Fruit fly (Drosophila melanogaster) whole organism, embryonic: Measurements from ENCODE around the gene SCCRO.
A peak's percentile ranks its signal among the peaks of the same experiment; 100 is the strongest.

Source experiments
- C15 ChIP-seq: fragments of 200-800 bp; sonication (Bioruptor generic); IDR thresholded peaks from 3 replicates; pipeline ENCODE4 v1.3.6; 2022; ENCODE audit warnings: missing biosample characterization, missing genetic modification characterization
- CG10209 ChIP-seq: fragments of 200-800 bp; sonication (Bioruptor generic); optimal IDR thresholded peaks from 3 replicates; lab custom pipeline; 2017; ENCODE audit warnings: missing biosample characterization, mild to moderate bottlenecking, missing genetic modification characterization, missing genetic modification reagents
- CG10543 ChIP-seq: fragments of 200-800 bp; sonication (Bioruptor generic); optimal IDR thresholded peaks from 3 replicates; lab custom pipeline; 2017; ENCODE audit warnings: missing biosample characterization, mild to moderate bottlenecking, missing genetic modification characterization, moderate library complexity
- CG11456 ChIP-seq: fragments of 200-800 bp; sonication (Bioruptor generic); IDR thresholded peaks from 3 replicates; pipeline ENCODE4 v1.3.6; 2022; ENCODE audit warnings: missing biosample characterization, missing genetic modification characterization
- CG12659 ChIP-seq: fragments of 200-800 bp; sonication (Bioruptor generic); optimal IDR thresholded peaks from 3 replicates; lab custom pipeline; 2017; ENCODE audit warnings: mild to moderate bottlenecking, missing biosample characterization, missing genetic modification reagents, missing genetic modification characterization
- CG12769 ChIP-seq: fragments of 200-800 bp; sonication (Bioruptor generic); optimal IDR thresholded peaks from 2 replicates; lab custom pipeline; 2019; ENCODE audit warnings: missing biosample characterization, mild to moderate bottlenecking, missing genetic modification characterization, moderate library complexity
- CG13424 ChIP-seq: fragments of 200-800 bp; sonication (Bioruptor generic); optimal IDR thresholded peaks from 2 replicates; lab custom pipeline; 2019; ENCODE audit warnings: missing biosample characterization, mild to moderate bottlenecking, missing genetic modification characterization, moderate library complexity
- CG1529 ChIP-seq: fragments of 200-800 bp; sonication (Bioruptor generic); optimal IDR thresholded peaks from 3 replicates; lab custom pipeline; 2018; ENCODE audit warnings: missing biosample characterization, missing genetic modification characterization
- CG15514 ChIP-seq: fragments of 200-800 bp; sonication (Bioruptor generic); optimal IDR thresholded peaks from 3 replicates; lab custom pipeline; 2017; ENCODE audit warnings: missing biosample characterization, missing genetic modification characterization, mild to moderate bottlenecking, moderate library complexity, missing genetic modification reagents
- CG17328 ChIP-seq: fragments of 200-800 bp; sonication (Bioruptor generic); IDR thresholded peaks from 2 replicates; pipeline ENCODE4 v1.3.6; 2022; ENCODE audit warnings: missing biosample characterization, missing genetic modification characterization
- CG2116 ChIP-seq: fragments of 200-800 bp; sonication (Bioruptor generic); optimal IDR thresholded peaks from 3 replicates; lab custom pipeline; 2018; ENCODE audit warnings: missing biosample characterization, mild to moderate bottlenecking, missing genetic modification characterization
- CG32772 ChIP-seq: fragments of 200-800 bp; sonication (Bioruptor generic); IDR thresholded peaks from 2 replicates; pipeline ENCODE4 v1.3.6; 2022; ENCODE audit warnings: missing biosample characterization, missing genetic modification characterization
- CG34224 ChIP-seq: fragments of 200-800 bp; sonication (Bioruptor generic); IDR thresholded peaks from 3 replicates; pipeline ENCODE4 v1.3.6; 2022; ENCODE audit warnings: missing biosample characterization, missing genetic modification characterization; ENCODE audit not compliant: partially characterized antibody
- CG4360 ChIP-seq: fragments of 200-800 bp; sonication (Bioruptor generic); IDR thresholded peaks from 2 replicates; pipeline ENCODE4 v1.3.6; 2022; ENCODE audit warnings: missing biosample characterization, missing genetic modification characterization
- CG6654 ChIP-seq: fragments of 200-800 bp; sonication (Bioruptor generic); optimal IDR thresholded peaks from 2 replicates; lab custom pipeline; 2017; ENCODE audit warnings: missing biosample characterization, mild to moderate bottlenecking, missing genetic modification characterization
- CG6689 ChIP-seq: fragments of 200-800 bp; sonication (Bioruptor generic); IDR thresholded peaks from 2 replicates; pipeline ENCODE4 v1.3.6; 2022; ENCODE audit warnings: missing biosample characterization, missing genetic modification characterization
- CG7963 ChIP-seq: fragments of 200-800 bp; sonication (Bioruptor generic); IDR thresholded peaks from 3 replicates; pipeline ENCODE4 v1.3.6; 2022; ENCODE audit warnings: missing biosample characterization, missing genetic modification characterization; ENCODE audit not compliant: partially characterized antibody
- Dbx ChIP-seq: fragments of 200-800 bp; sonication (Bioruptor generic); IDR thresholded peaks from 3 replicates; pipeline ENCODE4 v1.3.6; 2022; ENCODE audit warnings: missing biosample characterization, missing genetic modification characterization
- Doc3 ChIP-seq: fragments of 200-800 bp; sonication (Bioruptor generic); IDR thresholded peaks from 3 replicates; pipeline ENCODE4 v1.3.6; 2022; ENCODE audit warnings: missing biosample characterization, missing genetic modification characterization; ENCODE audit not compliant: partially characterized antibody
- Dref ChIP-seq: fragments of 200-800 bp; sonication (Bioruptor generic); IDR thresholded peaks from 2 replicates; pipeline ENCODE4 v1.3.6; 2022; ENCODE audit warnings: missing biosample characterization, missing genetic modification characterization
- E2f2 ChIP-seq: fragments of 200-800 bp; sonication (Bioruptor generic); IDR thresholded peaks from 2 replicates; pipeline ENCODE4 v1.3.6; 2022; ENCODE audit warnings: missing biosample characterization, missing genetic modification characterization
- Gsc ChIP-seq: fragments of 200-800 bp; sonication (Bioruptor generic); IDR thresholded peaks from 2 replicates; pipeline ENCODE4 v1.3.6; 2022; ENCODE audit warnings: missing biosample characterization, missing genetic modification characterization
- H2.0 ChIP-seq: fragments of 200-800 bp; sonication (Bioruptor generic); IDR thresholded peaks from 2 replicates; pipeline ENCODE4 v1.3.6; 2022; ENCODE audit warnings: missing biosample characterization, missing genetic modification characterization
- Kr ChIP-seq: fragments of 200-800 bp; sonication (Bioruptor generic); optimal IDR thresholded peaks from 2 replicates; lab custom pipeline; 2017; ENCODE audit warnings: missing biosample characterization, mild to moderate bottlenecking, missing genetic modification characterization
- MBD-R2 ChIP-seq: fragments of 200-800 bp; sonication (Bioruptor generic); IDR thresholded peaks from 2 replicates; pipeline ENCODE4 v1.3.6; 2022; ENCODE audit warnings: missing biosample characterization, missing genetic modification characterization
- MESR4 ChIP-seq: fragments of 200-800 bp; sonication (Bioruptor generic); optimal IDR thresholded peaks from 2 replicates; lab custom pipeline; 2018; ENCODE audit warnings: missing biosample characterization, mild to moderate bottlenecking, missing genetic modification characterization, moderate library complexity
- Rx ChIP-seq: fragments of 200-800 bp; sonication (Bioruptor generic); IDR thresholded peaks from 2 replicates; pipeline ENCODE4 v1.3.6; 2022; ENCODE audit warnings: missing biosample characterization, missing genetic modification characterization
- Sox100B ChIP-seq: fragments of 200-800 bp; sonication (Bioruptor generic); optimal IDR thresholded peaks from 3 replicates; lab custom pipeline; 2018; ENCODE audit warnings: missing biosample characterization, mild to moderate bottlenecking, missing genetic modification characterization
- Sry-δ ChIP-seq: fragments of 200-800 bp; sonication (Bioruptor generic); optimal IDR thresholded peaks from 2 replicates; lab custom pipeline; 2016; ENCODE audit warnings: missing biosample characterization, missing genetic modification characterization
- Taf1 ChIP-seq: fragments of 200-800 bp; sonication (Bioruptor generic); IDR thresholded peaks from 2 replicates; pipeline ENCODE4 v1.3.6; 2022; ENCODE audit warnings: missing biosample characterization, missing genetic modification characterization
- amos ChIP-seq: fragments of 200-800 bp; sonication (Bioruptor generic); IDR thresholded peaks from 2 replicates; pipeline ENCODE4 v1.3.6; 2022; ENCODE audit warnings: missing biosample characterization, missing genetic modification characterization; ENCODE audit not compliant: partially characterized antibody
- br ChIP-seq: fragments of >200 bp; optimal IDR thresholded peaks from 2 replicates; lab custom pipeline; 2017
- bsh ChIP-seq, 2 experiments: fragments of 200-800 bp; sonication (Bioruptor generic); optimal IDR thresholded peaks; 2 replicates each; lab custom pipeline; 2017 to 2018; ENCODE audit warnings: mild to moderate bottlenecking in 2 of 2, missing biosample characterization in 2 of 2, missing genetic modification characterization in 2 of 2, moderate library complexity in 1 of 2
- cad ChIP-seq: fragments of >200 bp; optimal IDR thresholded peaks from 2 replicates; lab custom pipeline; 2017; ENCODE audit warnings: missing biosample characterization, missing genetic modification characterization
- caup ChIP-seq: fragments of 200-800 bp; sonication (Bioruptor generic); optimal IDR thresholded peaks from 3 replicates; lab custom pipeline; 2017; ENCODE audit warnings: missing biosample characterization, mild to moderate bottlenecking, missing genetic modification characterization, moderate library complexity; ENCODE audit not compliant: severe bottlenecking
- cg ChIP-seq: fragments of 200-800 bp; sonication (Bioruptor generic); optimal IDR thresholded peaks from 3 replicates; lab custom pipeline; 2019; ENCODE audit warnings: missing biosample characterization, mild to moderate bottlenecking, missing genetic modification characterization, moderate library complexity
- ci ChIP-seq: fragments of 200-800 bp; sonication (Bioruptor generic); IDR thresholded peaks from 3 replicates; pipeline ENCODE4 v1.3.6; 2022; ENCODE audit warnings: missing biosample characterization, missing genetic modification characterization
- crc ChIP-seq: fragments of 200-800 bp; sonication (Bioruptor generic); optimal IDR thresholded peaks from 2 replicates; lab custom pipeline; 2016; ENCODE audit warnings: missing biosample characterization, missing genetic modification characterization
- crp ChIP-seq, 2 experiments: fragments of 200-800 bp; sonication (Bioruptor generic); optimal IDR thresholded peaks; 2 replicates in 1 of 2; 3 replicates in 1 of 2; lab custom pipeline; 2017; ENCODE audit warnings: missing biosample characterization in 2 of 2, missing genetic modification characterization in 2 of 2, mild to moderate bottlenecking in 1 of 2, moderate library complexity in 1 of 2
- disco-r ChIP-seq: fragments of 200-800 bp; sonication (Bioruptor generic); optimal IDR thresholded peaks from 2 replicates; lab custom pipeline; 2016; ENCODE audit warnings: missing biosample characterization, missing genetic modification characterization
- gfzf ChIP-seq: fragments of 200-800 bp; sonication (Bioruptor generic); optimal IDR thresholded peaks from 2 replicates; lab custom pipeline; 2016; ENCODE audit warnings: missing biosample characterization, mild to moderate bottlenecking, missing genetic modification characterization, moderate library complexity
- gt ChIP-seq: fragments of 200-800 bp; sonication (Bioruptor generic); IDR thresholded peaks from 2 replicates; pipeline ENCODE4 v1.3.6; 2022; ENCODE audit warnings: missing biosample characterization, missing genetic modification characterization
- mld ChIP-seq: fragments of 200-800 bp; sonication (Bioruptor generic); IDR thresholded peaks from 3 replicates; pipeline ENCODE4 v1.3.6; 2022; ENCODE audit warnings: missing biosample characterization, missing genetic modification characterization; ENCODE audit not compliant: partially characterized antibody
- nmo ChIP-seq: fragments of 200-800 bp; sonication (Bioruptor generic); optimal IDR thresholded peaks from 2 replicates; lab custom pipeline; 2018; ENCODE audit warnings: missing biosample characterization, mild to moderate bottlenecking, missing genetic modification characterization, moderate library complexity
- odd ChIP-seq: fragments of 200-800 bp; sonication (Bioruptor generic); optimal IDR thresholded peaks from 2 replicates; lab custom pipeline; 2017; ENCODE audit warnings: missing biosample characterization, mild to moderate bottlenecking, missing genetic modification characterization
- sna ChIP-seq: fragments of 200-800 bp; sonication (Bioruptor generic); IDR thresholded peaks from 2 replicates; pipeline ENCODE4 v1.3.6; 2022; ENCODE audit warnings: missing biosample characterization, missing genetic modification characterization; ENCODE audit not compliant: partially characterized antibody
- sug ChIP-seq: fragments of 200-800 bp; optimal IDR thresholded peaks from 2 replicates; lab custom pipeline; 2019; ENCODE audit warnings: missing biosample characterization, mild to moderate bottlenecking, missing genetic modification characterization, moderate library complexity
- trem ChIP-seq: fragments of 200-800 bp; optimal IDR thresholded peaks from 3 replicates; lab custom pipeline; 2019; ENCODE audit warnings: missing biosample characterization, mild to moderate bottlenecking, missing genetic modification characterization, moderate library complexity

The SCCRO gene

DNA sequence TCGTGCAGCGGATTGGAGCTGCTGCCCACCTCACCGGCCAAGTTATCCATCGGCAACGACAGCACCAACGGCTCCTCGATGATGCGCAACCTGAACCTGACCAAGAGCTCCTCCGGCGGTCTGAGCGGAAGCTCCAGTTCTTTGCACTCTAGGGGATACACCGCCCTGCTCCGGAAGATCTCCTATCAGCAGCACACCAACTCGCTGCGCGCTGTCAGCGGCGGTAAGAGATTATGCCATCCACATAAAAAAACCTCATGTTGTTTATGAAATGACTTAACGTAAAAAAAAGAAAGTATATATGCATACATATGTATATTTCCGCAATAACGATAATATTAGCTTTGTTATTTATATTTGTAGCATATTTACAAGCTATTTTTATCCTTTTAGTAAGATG lies 5.5 kb downstream of the SCCRO start:
- TF ChIP-seq Gsc, result no peak
- 0 out of 3 replicates have a peak, but pooled peaks have one; percentile 18 for TF ChIP-seq CG11456 (GFP tag; lab: Robert Waterston, UW)
- TF ChIP-seq Dbx (GFP tag; lab: Robert Waterston, UW), result 0 out of 3 replicates have a peak, but pooled peaks have one; percentile 0

DNA sequence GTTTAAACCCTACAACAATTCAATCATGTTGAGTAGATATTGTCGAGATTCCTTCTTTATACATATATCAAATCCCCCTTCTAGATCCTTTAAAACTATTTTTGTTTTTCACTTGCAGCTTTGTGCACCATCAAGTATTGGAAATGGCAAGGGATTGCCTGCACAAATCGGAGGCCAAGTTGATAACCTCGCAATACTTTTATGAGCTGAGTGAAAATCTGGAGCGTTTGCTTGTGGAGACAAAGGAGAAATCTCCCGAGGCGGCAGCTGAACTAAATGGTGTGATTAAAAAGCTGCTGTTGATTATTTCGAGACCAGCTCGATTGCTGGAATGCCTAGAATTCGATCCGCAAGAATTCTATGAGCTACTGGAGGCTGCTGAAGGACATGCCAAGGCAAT lies 7.3 kb downstream of the SCCRO start:
- no peak for TF ChIP-seq sug (tag; lab: Kevin White, UChicago)
- no peak for TF ChIP-seq CG17328 (GFP tag; lab: Robert Waterston, UW)
- TF ChIP-seq crc, result no peak
- TF ChIP-seq C15 (GFP tag; lab: Robert Waterston, UW), result no peak
- TF ChIP-seq Taf1 (GFP tag; lab: Robert Waterston, UW), result no peak
- TF ChIP-seq CG10543 (GFP tag; lab: Kevin White, UChicago), result no peak
- no peak for TF ChIP-seq odd (GFP tag; lab: Kevin White, UChicago)
- no peak for TF ChIP-seq Rx (GFP tag; lab: Robert Waterston, UW)
- TF ChIP-seq Sox100B, result no peak
- TF ChIP-seq Kr (GFP tag; lab: Kevin White, UChicago), result no peak
- TF ChIP-seq CG15514 (GFP tag; lab: Kevin White, UChicago), result no peak
- no peak for TF ChIP-seq gt
- TF ChIP-seq CG7963 (GFP tag; lab: Robert Waterston, UW), result no peak
- no peak for TF ChIP-seq CG6654
- TF ChIP-seq caup (GFP tag; lab: Kevin White, UChicago), result no peak
- no peak for TF ChIP-seq cad (GFP tag; lab: Kevin White, UChicago)
- TF ChIP-seq amos (GFP tag; lab: Robert Waterston, UW), result no peak
- TF ChIP-seq H2.0 (GFP tag; lab: Robert Waterston, UW), result no peak
- TF ChIP-seq CG2116, result no peak
- TF ChIP-seq, all 482 proteins: peak for 0

DNA sequence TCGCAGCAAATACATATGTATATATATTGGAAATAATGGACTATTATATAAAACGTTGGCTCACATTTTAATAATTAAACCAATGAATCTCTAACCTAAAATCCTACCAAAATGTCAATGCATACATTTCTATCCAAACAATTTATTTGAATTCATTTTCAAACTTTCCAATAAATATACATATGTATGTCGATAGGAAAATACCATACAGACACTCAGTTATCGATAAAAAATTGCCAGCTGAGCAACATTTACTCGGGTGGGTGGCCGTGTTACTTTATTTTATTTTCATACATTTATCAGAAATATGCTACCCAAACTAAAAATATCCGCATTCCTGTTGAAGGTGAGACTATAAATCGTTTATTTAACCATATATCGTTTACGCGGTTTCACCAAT lies 13.1 kb downstream of the SCCRO start, which contains the start of gene Ufsp2:
Gene Ufsp2, plus strand, starts transcription at position 214 of the 400 bp plus-strand sequence.
- TF ChIP-seq ci (GFP tag; lab: Robert Waterston, UW), result no peak
- TF ChIP-seq CG6689 (GFP tag; lab: Robert Waterston, UW), result no peak
- TF ChIP-seq nmo, result no peak
- TF ChIP-seq gfzf (GFP tag; lab: Kevin White, UChicago), result no peak
- TF ChIP-seq E2f2, result peak; percentile 58; the same call in 1 of the 2 replicates
- peak; percentile 55 for TF ChIP-seq MESR4 (GFP tag; lab: Kevin White, UChicago)
- TF ChIP-seq CG1529 (GFP tag; lab: Kevin White, UChicago), result no peak
- no peak for TF ChIP-seq bsh (GFP tag; optimal IDR thresholded peaks at IDR 0.05; lab: Kevin White, UChicago)
- TF ChIP-seq CG34224, result peak; percentile 61; the same call in 2 of the 3 replicates
- no peak for TF ChIP-seq mld (GFP tag; lab: Robert Waterston, UW)
- TF ChIP-seq sna (GFP tag; lab: Robert Waterston, UW), result 0 out of 2 replicates have a peak, but pooled peaks have one; percentile 23
- TF ChIP-seq CG2116, result peak; percentile 26
- TF ChIP-seq CG12659, result no peak
- TF ChIP-seq CG4360 (GFP tag; lab: Robert Waterston, UW), result no peak
- no peak for TF ChIP-seq CG12769
- no peak for TF ChIP-seq cg (GFP tag; lab: Kevin White, UChicago)
- TF ChIP-seq MBD-R2 (GFP tag; lab: Robert Waterston, UW), result peak; percentile 37; the same call in 1 of the 2 replicates
- TF ChIP-seq crp (GFP tag; optimal IDR thresholded peaks at IDR 0.05; lab: Kevin White, UChicago), result peak in 1 of 2 experiments; percentile 69
- peak; percentile 22 for TF ChIP-seq trem
- TF ChIP-seq CG32772 (GFP tag; lab: Robert Waterston, UW), result no peak
- TF ChIP-seq Sry-δ (GFP tag; lab: Kevin White, UChicago), result no peak
- TF ChIP-seq Doc3, result peak; percentile 28; the same call in 1 of the 3 replicates
- peak; percentile 55 for TF ChIP-seq Dref (GFP tag; lab: Robert Waterston, UW)
- no peak for TF ChIP-seq CG13424 (tag; lab: Kevin White, UChicago)
- TF ChIP-seq disco-r (GFP tag; lab: Kevin White, UChicago), result no peak
- TF ChIP-seq br (lab: Kevin White, UChicago), result no peak
- TF ChIP-seq CG10209 (GFP tag; lab: Kevin White, UChicago), result no peak
